Worm (Caenorhabditis elegans) whole organism, L2 larva: ENCODE results near the gene D1046.4.

ENCODE experiments used
- ama-1 ChIP-seq: fragments of 150-350 bp; optimal IDR thresholded peaks from 2 replicates; lab custom pipeline; 2018; ENCODE audit warnings: inconsistent platforms
- blmp-1 ChIP-seq: sonication (generic microtip); optimal IDR thresholded peaks from 2 replicates; lab custom pipeline; 2017; ENCODE audit warnings: missing genetic modification characterization, mild to moderate bottlenecking, missing compliant biosample characterization, antibody characterized with exemption, moderate library complexity; ENCODE audit not compliant: insufficient read depth
- ceh-82 ChIP-seq: fragments of 150-350 bp; optimal IDR thresholded peaks from 2 replicates; lab custom pipeline; 2014; ENCODE audit warnings: missing biosample characterization, missing genetic modification characterization
- mab-5 ChIP-seq: fragments of 150-350 bp; optimal IDR thresholded peaks from 2 replicates; lab custom pipeline; 2014; ENCODE audit warnings: missing biosample characterization, missing genetic modification characterization
- nhr-11 ChIP-seq: fragments of 150-350 bp; optimal IDR thresholded peaks from 2 replicates; lab custom pipeline; 2014; ENCODE audit warnings: missing biosample characterization, missing genetic modification characterization
- nhr-12 ChIP-seq: fragments of 150-350 bp; optimal IDR thresholded peaks from 2 replicates; lab custom pipeline; 2014; ENCODE audit warnings: missing biosample characterization, missing genetic modification characterization
- nhr-237 ChIP-seq: fragments of 150-350 bp; optimal IDR thresholded peaks from 2 replicates; lab custom pipeline; 2014; ENCODE audit warnings: missing biosample characterization, missing genetic modification characterization
- unc-55 ChIP-seq: fragments of 150-350 bp; sonication (generic microtip); optimal IDR thresholded peaks from 3 replicates; lab custom pipeline; 2014; ENCODE audit warnings: missing biosample characterization, missing genetic modification reagents, missing genetic modification characterization

ce11 chrIV:8979062-8979612, 45.5 kb downstream of the D1046.4 start:
- TF ChIP-seq ama-1 (lab: Kevin White, UChicago) (no peak), blmp-1 (tag; lab: Kevin White, UChicago) (no peak), nhr-12 (tag; lab: Kevin White, UChicago) (no peak), nhr-11 (tag; lab: Kevin White, UChicago) (no peak), ceh-82 (no peak), mab-5 (tag; lab: Kevin White, UChicago) (no peak), unc-55 (GFP tag; lab: Kevin White, UChicago) (no peak), nhr-237 (tag; lab: Kevin White, UChicago) (no peak)
